Worm (Caenorhabditis elegans) whole organism, L2 larva: ENCODE data around the gene T26C12.1.
"Not testable (repeated sequence)": the region's sequence is repeated elsewhere in the genome, so short reads cannot be mapped to it uniquely, and the experiment has no call there.

Experiments
- C34F6.9 ChIP-seq: fragments of 150-350 bp; optimal IDR thresholded peaks from 2 replicates; lab custom pipeline; 2014; ENCODE audit warnings: missing biosample characterization, missing genetic modification characterization
- F13H6.1 ChIP-seq: sonication (generic microtip); optimal IDR thresholded peaks from 2 replicates; lab custom pipeline; 2016; ENCODE audit warnings: missing genetic modification characterization, missing compliant biosample characterization
- R02D3.7 ChIP-seq: fragments of 150-350 bp; optimal IDR thresholded peaks from 2 replicates; lab custom pipeline; 2014; ENCODE audit warnings: missing biosample characterization, missing genetic modification characterization
- alr-1 ChIP-seq: fragments of 150-350 bp; optimal IDR thresholded peaks from 2 replicates; lab custom pipeline; 2014; ENCODE audit warnings: missing biosample characterization, missing genetic modification characterization
- ama-1 ChIP-seq: fragments of 150-350 bp; optimal IDR thresholded peaks from 2 replicates; lab custom pipeline; 2018; ENCODE audit warnings: inconsistent platforms
- ceh-16 ChIP-seq: fragments of 150-350 bp; optimal IDR thresholded peaks from 2 replicates; lab custom pipeline; 2014; ENCODE audit warnings: missing biosample characterization, missing genetic modification characterization
- dmd-4 ChIP-seq: sonication (generic microtip); optimal IDR thresholded peaks from 2 replicates; lab custom pipeline; 2017; ENCODE audit warnings: missing biosample characterization, missing genetic modification characterization
- fos-1 ChIP-seq: fragments of 150-350 bp; optimal IDR thresholded peaks from 2 replicates; lab custom pipeline; 2014; ENCODE audit warnings: missing biosample characterization, missing genetic modification characterization
- lsy-2 ChIP-seq, 2 experiments: fragments of 150-350 bp in 1 of 2; sonication (generic microtip) in 1 of 2; optimal IDR thresholded peaks; 2 replicates each; lab custom pipeline; 2014 to 2017; ENCODE audit warnings: missing biosample characterization in 2 of 2, missing genetic modification characterization in 2 of 2
- mbf-1 ChIP-seq: sonication (generic microtip); optimal IDR thresholded peaks from 2 replicates; lab custom pipeline; 2017; ENCODE audit warnings: missing biosample characterization, missing genetic modification characterization
- mdl-1 ChIP-seq, 2 experiments: fragments of 150-350 bp in 1 of 2; sonication (generic microtip) in 1 of 2; optimal IDR thresholded peaks; 2 replicates each; lab custom pipeline; 2017; ENCODE audit warnings: missing biosample characterization in 2 of 2, missing genetic modification characterization in 2 of 2
- nhr-11 ChIP-seq: fragments of 150-350 bp; optimal IDR thresholded peaks from 2 replicates; lab custom pipeline; 2014; ENCODE audit warnings: missing biosample characterization, missing genetic modification characterization
- nhr-237 ChIP-seq: fragments of 150-350 bp; optimal IDR thresholded peaks from 2 replicates; lab custom pipeline; 2014; ENCODE audit warnings: missing biosample characterization, missing genetic modification characterization
- nhr-25 ChIP-seq: fragments of 150-350 bp; sonication (generic microtip); optimal IDR thresholded peaks from 3 replicates; lab custom pipeline; 2014; ENCODE audit warnings: missing biosample characterization, missing genetic modification characterization
- nhr-6 ChIP-seq: fragments of 150-350 bp; optimal IDR thresholded peaks from 2 replicates; lab custom pipeline; 2014; ENCODE audit warnings: missing biosample characterization, missing genetic modification characterization
- nhr-77 ChIP-seq: fragments of 150-350 bp; optimal IDR thresholded peaks from 2 replicates; lab custom pipeline; 2014; ENCODE audit warnings: missing biosample characterization, missing genetic modification characterization
- peb-1 ChIP-seq: fragments of 150-350 bp; optimal IDR thresholded peaks from 2 replicates; lab custom pipeline; 2014; ENCODE audit warnings: missing biosample characterization, missing genetic modification characterization
- sem-4 ChIP-seq: fragments of 150-350 bp; optimal IDR thresholded peaks from 2 replicates; lab custom pipeline; 2014; ENCODE audit warnings: missing biosample characterization, missing genetic modification reagents, missing genetic modification characterization
- skn-1 ChIP-seq: sonication (generic microtip); optimal IDR thresholded peaks from 2 replicates; lab custom pipeline; 2017; ENCODE audit warnings: missing biosample characterization, missing genetic modification characterization
- sma-3 ChIP-seq: sonication (generic microtip); optimal IDR thresholded peaks from 2 replicates; lab custom pipeline; 2016; ENCODE audit warnings: missing genetic modification reagents, missing genetic modification characterization, missing compliant biosample characterization
- sma-9 ChIP-seq, 2 experiments: fragments of 150-350 bp in 1 of 2; sonication (generic microtip) in 1 of 2; optimal IDR thresholded peaks; 2 replicates each; lab custom pipeline; 2014 to 2016; ENCODE audit warnings: missing genetic modification characterization in 2 of 2, mild to moderate bottlenecking in 1 of 2, missing biosample characterization in 1 of 2, missing compliant biosample characterization in 1 of 2, missing genetic modification reagents in 1 of 2, moderate library complexity in 1 of 2
- snpc-4 ChIP-seq: fragments of 150-350 bp; optimal IDR thresholded peaks from 2 replicates; lab custom pipeline; 2014; ENCODE audit warnings: missing biosample characterization, missing genetic modification characterization
- unc-39 ChIP-seq: fragments of 150-350 bp; optimal IDR thresholded peaks from 2 replicates; lab custom pipeline; 2014; ENCODE audit warnings: missing biosample characterization, missing genetic modification characterization
- unc-55 ChIP-seq: fragments of 150-350 bp; sonication (generic microtip); optimal IDR thresholded peaks from 3 replicates; lab custom pipeline; 2014; ENCODE audit warnings: missing biosample characterization, missing genetic modification reagents, missing genetic modification characterization
- unc-62 ChIP-seq: fragments of 150-350 bp; optimal IDR thresholded peaks from 2 replicates; lab custom pipeline; 2014; ENCODE audit warnings: missing biosample characterization, missing genetic modification reagents, missing genetic modification characterization
- zag-1 ChIP-seq: fragments of 150-350 bp; optimal IDR thresholded peaks from 2 replicates; lab custom pipeline; 2014; ENCODE audit warnings: missing biosample characterization, missing genetic modification characterization
- ztf-11 ChIP-seq: sonication (generic microtip); optimal IDR thresholded peaks from 2 replicates; lab custom pipeline; 2017; ENCODE audit warnings: missing biosample characterization, missing genetic modification characterization
- ztf-4 ChIP-seq: fragments of 150-350 bp; optimal IDR thresholded peaks from 2 replicates; lab custom pipeline; 2014; ENCODE audit warnings: missing biosample characterization, missing genetic modification characterization

Gene T26C12.1

DNA sequence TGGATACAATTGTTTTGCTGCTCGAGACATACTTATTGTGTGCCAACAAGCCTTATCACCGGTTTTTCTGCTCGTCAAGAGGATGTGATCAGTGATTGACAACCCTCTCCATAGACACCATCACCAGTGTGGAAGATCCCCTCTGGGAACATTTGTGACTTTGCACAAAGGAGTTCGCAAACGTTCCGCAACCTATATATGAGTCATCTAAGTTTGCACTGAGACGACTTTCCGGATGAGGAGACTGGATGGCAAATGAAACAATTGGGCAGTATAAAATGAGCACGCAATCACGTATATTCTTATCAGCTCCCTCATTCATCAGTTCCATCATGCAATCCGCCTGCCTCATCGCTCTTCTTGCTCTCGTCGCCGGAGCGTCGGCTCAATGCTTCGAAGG lies 41.8 kb downstream of the T26C12.1 start, which contains the start of gene W08E12.5:
W08E12.5 (plus strand) TSS at position 301 of the 400 bp plus-strand sequence.
- TF ChIP-seq nhr-237, result no peak
- no peak for TF ChIP-seq fos-1 (tag; lab: Kevin White, UChicago)
- no peak for TF ChIP-seq ceh-16
- no peak for TF ChIP-seq alr-1 (tag; lab: Kevin White, UChicago)
- TF ChIP-seq nhr-77 (tag; lab: Kevin White, UChicago), result no peak
- TF ChIP-seq unc-39 (tag; lab: Kevin White, UChicago), result no peak
- no peak for TF ChIP-seq lsy-2 (tag; optimal IDR thresholded peaks at IDR 0.05; lab: Kevin White, UChicago)
- no peak for TF ChIP-seq sma-3 (GFP tag; lab: Kevin White, UChicago)
- no peak for TF ChIP-seq skn-1
- TF ChIP-seq dmd-4 (tag; lab: Kevin White, UChicago), result no peak
- TF ChIP-seq ztf-11 (tag; lab: Kevin White, UChicago), result no peak
- no peak for TF ChIP-seq mbf-1 (tag; lab: Kevin White, UChicago)

- TF ChIP-seq sma-9 (GFP tag; optimal IDR thresholded peaks at IDR 0.05; lab: Kevin White, UChicago); sma-9 (tag; optimal IDR thresholded peaks at IDR 0.05; lab: Kevin White, UChicago); unc-55 (GFP tag; lab: Kevin White, UChicago); sem-4 (tag; lab: Kevin White, UChicago): not testable (repeated sequence)
Observed at ce11 chrIV:3302058-3302457, 43.3 kb downstream of the T26C12.1 start, which contains the start of gene W08E12.4. W08E12.4 (plus strand) TSS chrIV:3302358.

- not testable (repeated sequence) for TF ChIP-seq dmd-4 (tag; lab: Kevin White, UChicago); nhr-25; zag-1 (tag; lab: Kevin White, UChicago)
- TF ChIP-seq, all 48 proteins: peak for 0; not testable (repeated sequence) for 48
Observed at ce11 chrIV:3303690-3304089, 45.0 kb downstream of the T26C12.1 start, which contains the start of gene idpp-12. idpp-12 (plus strand) TSS chrIV:3303990.

DNA sequence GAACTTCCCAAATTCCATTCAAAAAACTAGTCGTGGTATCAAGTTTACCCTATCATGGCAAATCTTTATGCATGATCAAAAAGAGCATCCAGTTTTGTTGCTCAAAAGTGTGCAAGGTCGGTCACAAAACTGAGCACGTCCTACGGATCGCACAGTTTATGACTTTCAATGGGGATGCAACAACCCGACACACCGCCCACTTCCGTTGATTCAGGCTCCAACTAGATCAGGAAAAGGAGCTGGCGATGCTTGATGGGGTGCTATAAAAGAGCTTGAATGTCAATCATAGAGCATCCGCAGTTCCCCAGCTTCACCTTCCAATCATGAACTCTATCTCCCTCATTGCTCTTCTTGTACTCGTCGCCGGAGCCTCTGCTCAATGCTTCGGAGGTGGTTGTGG lies 46.9 kb downstream of the T26C12.1 start, which contains the start of gene W08E12.2:
W08E12.2 (plus strand) TSS at position 301 of the 400 bp plus-strand sequence.
- TF ChIP-seq ceh-16, result no peak
- no peak for TF ChIP-seq lsy-2 (tag; optimal IDR thresholded peaks at IDR 0.05; lab: Kevin White, UChicago)
- TF ChIP-seq unc-62, result no peak
- no peak for TF ChIP-seq snpc-4 (tag; lab: Kevin White, UChicago)
- no peak for TF ChIP-seq C34F6.9 (tag; lab: Kevin White, UChicago)
- TF ChIP-seq dmd-4 (tag; lab: Kevin White, UChicago), result no peak
- no peak for TF ChIP-seq peb-1
- no peak for TF ChIP-seq nhr-11 (tag; lab: Kevin White, UChicago)
- TF ChIP-seq ama-1 (lab: Kevin White, UChicago), result no peak
- no peak for TF ChIP-seq R02D3.7
- TF ChIP-seq sma-3 (GFP tag; lab: Kevin White, UChicago), result no peak
- TF ChIP-seq unc-39 (tag; lab: Kevin White, UChicago), result no peak
- no peak for TF ChIP-seq ztf-4 (tag; lab: Kevin White, UChicago)

DNA sequence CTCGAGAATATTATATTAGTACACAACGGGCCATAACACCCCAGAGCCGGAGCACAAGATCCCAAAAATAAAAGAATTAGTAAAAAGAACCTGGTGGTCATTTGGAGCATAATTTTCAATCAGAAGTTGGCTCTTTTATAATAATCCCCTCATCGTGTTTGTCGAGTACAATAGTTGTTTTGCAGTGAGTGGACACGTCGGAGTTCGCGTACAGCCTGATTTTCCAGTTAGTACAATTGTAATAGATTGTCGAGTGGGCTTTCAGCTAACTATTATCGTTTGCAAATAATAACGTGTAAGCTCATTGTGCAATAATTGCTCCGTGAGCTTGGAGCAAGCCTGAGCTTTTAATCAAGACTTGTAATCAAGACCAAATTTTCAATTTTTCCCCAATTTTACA lies 48.8 kb downstream of the T26C12.1 start, which contains the start of gene W08E12.9:
W08E12.9 (minus strand) TSS at position 101 of the 400 bp plus-strand sequence.
- TF ChIP-seq mdl-1 (tag; optimal IDR thresholded peaks at IDR 0.05; lab: Kevin White, UChicago) (no peak), nhr-6 (tag; lab: Kevin White, UChicago) (no peak), F13H6.1 (tag; lab: Kevin White, UChicago) (no peak), zag-1 (tag; lab: Kevin White, UChicago) (no peak)

- no peak for TF ChIP-seq zag-1 (tag; lab: Kevin White, UChicago)
- no peak for TF ChIP-seq ztf-11 (tag; lab: Kevin White, UChicago)
- TF ChIP-seq F13H6.1 (tag; lab: Kevin White, UChicago), result peak; percentile 28
Observed at ce11 chrIV:3308885-3309284, 50.2 kb downstream of the T26C12.1 start.

DNA sequence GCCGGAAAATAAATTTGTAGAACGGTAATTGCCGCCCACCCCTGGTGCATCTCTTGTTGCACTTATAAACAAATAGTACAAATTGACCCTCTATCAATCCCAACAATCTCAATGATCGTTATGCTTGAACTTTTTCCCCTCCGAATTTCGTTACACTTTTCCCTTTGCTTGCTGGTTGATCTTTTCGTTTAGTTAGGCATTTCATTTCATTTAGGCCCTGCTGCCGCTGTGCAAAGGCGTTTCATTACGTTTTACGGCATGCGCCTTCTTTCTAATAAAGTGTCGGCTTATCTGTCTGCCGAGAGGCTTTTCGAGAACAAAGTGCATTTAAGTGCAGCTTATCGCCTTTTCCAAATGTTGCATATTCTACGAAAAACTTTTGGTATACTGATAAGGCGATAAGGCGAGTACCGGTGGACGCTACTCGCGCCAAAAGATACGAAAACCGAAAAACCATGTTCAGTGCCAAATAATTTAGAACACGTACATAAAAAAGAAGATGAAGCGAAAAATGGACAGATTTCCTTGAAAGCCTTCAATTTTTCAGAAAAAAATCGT lies 52.0 kb downstream of the T26C12.1 start:
- TF ChIP-seq sma-9 (GFP tag; optimal IDR thresholded peaks at IDR 0.05; lab: Kevin White, UChicago), result peak; percentile 41
- TF ChIP-seq sma-9 (tag; optimal IDR thresholded peaks at IDR 0.05; lab: Kevin White, UChicago), result no peak
- TF ChIP-seq nhr-77 (tag; lab: Kevin White, UChicago), result no peak
- TF ChIP-seq C34F6.9 (tag; lab: Kevin White, UChicago), result no peak
- no peak for TF ChIP-seq ztf-11 (tag; lab: Kevin White, UChicago)
- no peak for TF ChIP-seq nhr-237
- TF ChIP-seq zag-1 (tag; lab: Kevin White, UChicago), result no peak
- no peak for TF ChIP-seq F13H6.1 (tag; lab: Kevin White, UChicago)
